Fruit fly (Drosophila melanogaster): ENCODE measurements around the gene CG15210.

The CG15210 gene

DNA sequence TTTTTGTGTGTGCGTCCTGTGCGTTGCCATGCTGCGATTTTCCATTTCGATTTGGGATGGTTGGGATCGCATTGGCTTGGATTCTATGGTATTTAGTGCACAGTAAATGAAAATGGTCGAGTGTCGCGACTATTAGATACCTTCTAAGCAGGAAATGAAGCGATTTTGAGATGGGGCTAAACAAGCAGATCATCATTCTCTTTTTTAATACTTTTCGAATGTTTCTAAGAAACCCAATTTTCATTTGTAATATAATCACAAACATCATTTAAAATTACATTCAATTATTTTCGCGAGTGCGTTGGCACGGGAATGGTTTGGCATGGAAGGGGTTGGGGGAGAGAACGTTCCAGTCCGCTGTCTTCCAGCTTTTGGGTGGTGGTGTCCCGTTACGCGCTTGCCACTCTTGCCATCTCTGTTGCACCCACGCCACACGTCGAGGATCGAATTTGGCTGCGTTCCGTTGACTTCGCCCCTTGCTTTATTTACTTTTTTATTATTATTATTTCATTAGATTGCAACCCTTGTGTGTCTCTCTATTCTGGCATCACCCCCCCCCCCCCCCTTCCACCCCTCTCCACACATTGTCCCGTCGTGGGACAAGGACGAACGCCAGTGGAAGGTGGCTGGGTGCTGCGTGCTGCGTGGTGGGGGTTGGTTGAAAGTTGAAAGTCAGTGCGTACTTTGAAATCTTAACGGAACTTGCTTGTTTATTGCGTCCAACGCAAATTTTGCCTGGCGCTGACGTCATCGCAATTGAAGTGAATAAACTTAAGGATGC lies 13.5 kb upstream of the CG15210 start:
- TF ChIP-seq cic (GFP tag; optimal IDR thresholded peaks at IDR 0.05) (no peak), CG5204 (GFP tag; optimal IDR thresholded peaks at IDR 0.05) (no peak), CG14711 (tag; optimal IDR thresholded peaks at IDR 0.05) (no peak), bab1 (GFP tag; optimal IDR thresholded peaks at IDR 0.05) (no peak), tj (GFP tag; optimal IDR thresholded peaks at IDR 0.05) (no peak), kay (GFP tag; ENCODE audit: borderline replicate concordance) (no peak), CG33017 (tag; optimal IDR thresholded peaks at IDR 0.05) (no peak), toe (GFP tag; optimal IDR thresholded peaks at IDR 0.05) (no peak), CG12768 (GFP tag; optimal IDR thresholded peaks at IDR 0.05) (no peak), CG1620 (GFP tag; optimal IDR thresholded peaks at IDR 0.05) (no peak), CG11617 (GFP tag; optimal IDR thresholded peaks at IDR 0.05) (no peak), Crg-1 (GFP tag; optimal IDR thresholded peaks at IDR 0.05) (no peak), CG7101 (tag; optimal IDR thresholded peaks at IDR 0.05) (no peak)

DNA sequence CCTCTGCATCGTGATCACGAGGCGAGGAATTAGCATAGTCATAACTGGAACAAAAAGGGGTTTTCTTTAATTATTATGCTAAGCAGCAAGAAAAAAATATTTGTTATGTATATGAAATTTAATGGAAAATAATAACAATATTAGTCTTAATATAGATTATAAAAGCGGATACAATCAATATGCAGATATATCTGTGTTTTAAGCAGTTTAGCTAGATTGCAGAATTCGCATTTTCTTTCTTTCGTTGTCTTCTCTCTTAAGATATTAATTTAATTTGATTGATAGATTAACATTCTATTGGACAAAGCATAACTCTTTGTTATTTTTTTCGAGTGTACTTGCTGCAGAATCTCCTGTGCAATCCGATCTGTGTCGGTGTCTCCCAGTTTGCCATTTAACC lies 11.7 kb upstream of the CG15210 start:
- TF ChIP-seq pad (GFP tag; optimal IDR thresholded peaks at IDR 0.05) = no peak
- TF ChIP-seq Mnt (GFP tag; optimal IDR thresholded peaks at IDR 0.05) = no peak
- TF ChIP-seq CG5204 (GFP tag; optimal IDR thresholded peaks at IDR 0.05) = no peak
- TF ChIP-seq Hr96 (GFP tag; optimal IDR thresholded peaks at IDR 0.05) = no peak
- no peak for TF ChIP-seq toe (GFP tag; optimal IDR thresholded peaks at IDR 0.05)
- no peak for TF ChIP-seq ovo (GFP tag; optimal IDR thresholded peaks at IDR 0.05)
- no peak for TF ChIP-seq cnc (optimal IDR thresholded peaks at IDR 0.05)
- no peak for TF ChIP-seq CG7101 (tag; optimal IDR thresholded peaks at IDR 0.05)
- no peak for TF ChIP-seq kay (GFP tag; ENCODE audit: borderline replicate concordance)
- TF ChIP-seq CG33017 (tag; optimal IDR thresholded peaks at IDR 0.05) = no peak
- TF ChIP-seq tj (GFP tag; optimal IDR thresholded peaks at IDR 0.05) = no peak

DNA sequence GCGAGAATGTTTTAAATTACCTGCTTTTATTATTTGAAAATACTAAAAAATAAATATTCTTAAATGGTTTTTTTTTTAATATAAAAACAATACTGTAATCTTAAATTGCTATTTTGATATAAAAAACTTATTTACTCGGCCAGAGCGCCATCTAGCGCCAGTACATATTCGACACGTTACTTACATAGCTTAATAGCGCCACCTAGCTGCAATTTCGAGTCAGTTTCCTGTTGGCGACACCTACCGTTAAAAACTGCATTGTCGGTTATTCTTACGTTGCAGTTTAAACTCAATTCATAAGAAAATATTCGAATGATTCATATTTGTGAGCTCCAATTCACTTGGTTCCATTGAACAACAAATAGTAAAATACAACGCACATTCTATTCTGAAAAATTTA lies 6.7 kb upstream of the CG15210 start:
- TF ChIP-seq tj (GFP tag; optimal IDR thresholded peaks at IDR 0.05) (peak; percentile 77), CG7045 (GFP tag; optimal IDR thresholded peaks at IDR 0.05) (no peak), Hr96 (GFP tag; optimal IDR thresholded peaks at IDR 0.05) (peak; percentile 69), CG33017 (tag; optimal IDR thresholded peaks at IDR 0.05) (no peak), CG12768 (GFP tag; optimal IDR thresholded peaks at IDR 0.05) (no peak), kay (GFP tag; ENCODE audit: borderline replicate concordance) (no peak), CG14711 (tag; optimal IDR thresholded peaks at IDR 0.05) (peak; percentile 37), CG7101 (tag; optimal IDR thresholded peaks at IDR 0.05) (peak; percentile 67), cnc (optimal IDR thresholded peaks at IDR 0.05) (no peak), CG5204 (GFP tag; optimal IDR thresholded peaks at IDR 0.05) (peak; percentile 29), pad (GFP tag; optimal IDR thresholded peaks at IDR 0.05) (peak; percentile 57), toe (GFP tag; optimal IDR thresholded peaks at IDR 0.05) (peak; percentile 37), cic (GFP tag; optimal IDR thresholded peaks at IDR 0.05) (no peak), ovo (GFP tag; optimal IDR thresholded peaks at IDR 0.05) (peak; percentile 77), Clk (GFP tag; optimal IDR thresholded peaks at IDR 0.05) (no peak), CG11617 (GFP tag; optimal IDR thresholded peaks at IDR 0.05) (peak; percentile 20), Crg-1 (GFP tag; optimal IDR thresholded peaks at IDR 0.05) (peak; percentile 58), Mnt (GFP tag; optimal IDR thresholded peaks at IDR 0.05) (peak; percentile 62), bab1 (GFP tag; optimal IDR thresholded peaks at IDR 0.05) (peak; percentile 78), CG1620 (GFP tag; optimal IDR thresholded peaks at IDR 0.05) (peak; percentile 86)

DNA sequence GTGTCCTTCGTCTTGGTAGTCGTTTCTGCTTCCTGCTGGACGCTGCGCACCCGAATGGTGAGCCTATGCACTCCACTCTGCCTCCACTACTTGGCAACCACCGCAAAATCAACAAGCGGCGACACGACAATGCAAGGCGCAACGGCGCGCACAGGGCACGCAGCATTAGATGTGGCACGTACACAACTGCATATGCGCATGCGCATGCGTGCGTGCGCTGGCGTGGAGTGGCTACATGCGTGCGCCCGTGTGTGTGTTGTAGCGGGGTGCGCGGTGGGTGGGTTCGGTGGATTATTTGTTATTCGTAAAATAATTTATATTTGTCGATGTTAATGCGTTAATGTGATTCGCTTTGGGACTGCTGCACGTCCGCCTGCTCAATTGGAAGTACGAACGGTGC lies 3.4 kb upstream of the CG15210 start:
- no peak for TF ChIP-seq kay (GFP tag; ENCODE audit: borderline replicate concordance)
- TF ChIP-seq CG5204 (GFP tag; optimal IDR thresholded peaks at IDR 0.05) = no peak
- no peak for TF ChIP-seq tj (GFP tag; optimal IDR thresholded peaks at IDR 0.05)
- TF ChIP-seq CG14711 (tag; optimal IDR thresholded peaks at IDR 0.05) = no peak
- no peak for TF ChIP-seq pad (GFP tag; optimal IDR thresholded peaks at IDR 0.05)
- TF ChIP-seq CG7045 (GFP tag; optimal IDR thresholded peaks at IDR 0.05) = no peak

DNA sequence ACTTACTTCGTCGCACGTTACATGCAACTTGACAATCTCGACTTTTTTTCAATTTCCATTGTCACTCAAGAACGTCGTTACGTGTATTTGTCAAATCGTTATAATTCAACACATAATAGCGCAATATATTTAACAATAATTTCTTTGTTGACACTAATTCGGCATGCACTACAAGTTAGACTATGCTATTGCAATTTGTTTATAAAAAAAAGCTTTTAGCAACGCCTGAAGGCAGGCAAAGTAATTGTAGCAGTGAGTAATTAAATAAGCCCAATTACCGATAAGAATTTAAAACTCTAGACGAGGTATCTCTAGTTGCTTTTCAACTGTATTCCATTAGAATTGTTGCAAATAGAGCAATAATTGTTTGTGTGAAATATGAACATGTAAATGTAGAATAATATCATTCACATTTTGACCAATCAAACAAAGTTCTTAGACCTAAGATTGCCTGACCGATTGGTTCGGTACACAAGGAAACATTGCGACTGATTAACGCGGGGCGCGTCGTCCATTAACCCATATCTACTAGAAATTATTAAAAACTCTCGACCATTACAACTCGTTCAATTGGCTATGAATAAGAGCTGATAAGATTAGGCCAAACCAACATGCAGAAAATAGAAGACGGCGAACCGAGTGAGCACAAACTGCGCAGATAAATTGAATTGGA lies 2.0 kb downstream of the CG15210 start:
- peak; percentile 50 for TF ChIP-seq cic (GFP tag; optimal IDR thresholded peaks at IDR 0.05)
- TF ChIP-seq Mnt (GFP tag; optimal IDR thresholded peaks at IDR 0.05) = no peak
- peak; percentile 77 for TF ChIP-seq kay (GFP tag; ENCODE audit: borderline replicate concordance)
- no peak for TF ChIP-seq cnc (optimal IDR thresholded peaks at IDR 0.05)
- no peak for TF ChIP-seq CG33017 (tag; optimal IDR thresholded peaks at IDR 0.05)
- TF ChIP-seq Clk (GFP tag; optimal IDR thresholded peaks at IDR 0.05) = no peak
- peak; percentile 53 for TF ChIP-seq bab1 (GFP tag; optimal IDR thresholded peaks at IDR 0.05)
- no peak for TF ChIP-seq Hr96 (GFP tag; optimal IDR thresholded peaks at IDR 0.05)
- TF ChIP-seq Crg-1 (GFP tag; optimal IDR thresholded peaks at IDR 0.05) = no peak
- no peak for TF ChIP-seq CG14711 (tag; optimal IDR thresholded peaks at IDR 0.05)
- TF ChIP-seq CG7045 (GFP tag; optimal IDR thresholded peaks at IDR 0.05) = no peak
- no peak for TF ChIP-seq CG5204 (GFP tag; optimal IDR thresholded peaks at IDR 0.05)
- TF ChIP-seq ovo (GFP tag; optimal IDR thresholded peaks at IDR 0.05) = peak; percentile 4

DNA sequence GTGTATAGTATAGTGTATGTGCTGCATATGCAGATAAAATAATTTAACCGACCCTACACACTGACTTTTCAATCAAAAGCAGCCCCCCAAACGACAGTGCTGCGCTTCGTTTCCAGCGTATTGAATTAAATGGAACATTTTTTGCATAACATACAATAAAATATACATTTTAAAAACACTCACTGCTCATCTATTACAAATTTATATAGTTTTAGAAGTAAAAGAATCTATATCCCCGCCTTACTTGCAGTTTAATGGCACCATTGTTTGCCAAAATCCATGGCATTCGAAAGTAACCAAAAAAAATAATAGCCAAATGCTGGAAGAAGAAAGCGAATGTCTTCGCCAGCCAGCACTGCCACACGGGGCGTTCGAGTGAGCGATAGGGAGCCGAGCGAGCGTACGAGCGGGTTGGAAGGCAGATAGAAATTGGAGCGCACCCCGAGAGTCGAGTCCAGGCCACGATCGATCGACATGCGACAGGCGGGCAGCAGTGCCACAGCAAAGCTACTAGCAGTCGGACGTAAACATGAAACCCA lies 2.8 kb downstream of the CG15210 start, which contains the start of gene CG15209:
Gene CG15209 (plus strand): TSS at position 489 of the 539 bp plus-strand sequence.
- no peak for TF ChIP-seq toe (GFP tag; optimal IDR thresholded peaks at IDR 0.05)
- no peak for TF ChIP-seq bab1 (GFP tag; optimal IDR thresholded peaks at IDR 0.05)
- TF ChIP-seq cic (GFP tag; optimal IDR thresholded peaks at IDR 0.05) = no peak
- no peak for TF ChIP-seq kay (GFP tag; ENCODE audit: borderline replicate concordance)
- peak; percentile 16 for TF ChIP-seq CG1620 (GFP tag; optimal IDR thresholded peaks at IDR 0.05)
- TF ChIP-seq CG7101 (tag; optimal IDR thresholded peaks at IDR 0.05) = peak; percentile 56
- no peak for TF ChIP-seq CG7045 (GFP tag; optimal IDR thresholded peaks at IDR 0.05)
- TF ChIP-seq tj (GFP tag; optimal IDR thresholded peaks at IDR 0.05) = peak; percentile 21
- TF ChIP-seq CG5204 (GFP tag; optimal IDR thresholded peaks at IDR 0.05) = peak; percentile 50
- TF ChIP-seq CG14711 (tag; optimal IDR thresholded peaks at IDR 0.05) = peak; percentile 25
- peak; percentile 15 for TF ChIP-seq Mnt (GFP tag; optimal IDR thresholded peaks at IDR 0.05)
- TF ChIP-seq cnc (optimal IDR thresholded peaks at IDR 0.05) = no peak
- TF ChIP-seq Crg-1 (GFP tag; optimal IDR thresholded peaks at IDR 0.05) = no peak
- TF ChIP-seq CG12768 (GFP tag; optimal IDR thresholded peaks at IDR 0.05) = no peak
- peak; percentile 32 for TF ChIP-seq Hr96 (GFP tag; optimal IDR thresholded peaks at IDR 0.05)
- no peak for TF ChIP-seq CG33017 (tag; optimal IDR thresholded peaks at IDR 0.05)
- no peak for TF ChIP-seq ovo (GFP tag; optimal IDR thresholded peaks at IDR 0.05)
- TF ChIP-seq pad (GFP tag; optimal IDR thresholded peaks at IDR 0.05) = peak; percentile 21
- peak; percentile 37 for TF ChIP-seq CG11617 (GFP tag; optimal IDR thresholded peaks at IDR 0.05)
- TF ChIP-seq Clk (GFP tag; optimal IDR thresholded peaks at IDR 0.05) = no peak
